Fruit fly (Drosophila melanogaster): ENCODE results near the gene CG2260.
A peak's percentile ranks its signal among the peaks of the same experiment; 100 is the strongest.

Gene CG2260

DNA sequence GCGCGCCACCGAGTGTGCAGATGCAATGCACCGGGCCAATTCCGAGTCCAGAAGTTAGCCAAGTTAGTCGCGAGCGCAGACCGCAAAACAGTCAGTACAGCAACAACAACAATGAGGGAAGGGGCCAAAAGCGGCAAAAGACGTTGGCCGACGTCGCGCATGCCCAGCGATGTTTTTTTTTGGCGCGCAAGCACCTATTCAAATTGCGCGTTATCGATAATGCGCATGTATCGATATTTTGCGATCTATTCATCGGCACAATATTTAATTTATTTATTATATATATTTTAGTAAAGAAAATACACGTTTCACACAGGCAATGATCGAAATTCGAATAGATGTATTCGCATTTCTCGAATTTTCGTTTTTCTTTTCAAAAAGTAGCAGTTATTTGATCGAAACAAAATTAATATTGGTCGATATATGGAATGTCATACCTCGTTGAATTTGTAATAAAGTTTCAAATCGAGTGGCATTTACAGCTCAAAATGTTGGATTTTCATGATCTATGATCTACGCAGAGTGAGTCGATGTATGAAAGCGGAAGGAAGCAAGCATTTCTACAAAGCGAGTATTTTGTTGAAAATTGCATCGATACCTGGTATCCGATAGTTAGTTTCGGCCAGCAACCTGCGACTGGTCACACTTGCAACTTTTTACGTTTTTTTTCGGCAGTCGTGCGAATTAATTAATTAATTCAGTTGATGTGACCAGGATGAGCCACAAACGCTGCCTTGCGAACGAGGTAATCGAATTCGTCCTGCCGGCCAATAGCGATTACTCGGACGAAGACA, 8.5 kb upstream of the CG2260 start, which contains the start of gene CG2116 (continued):
- peak; percentile 90 for TF ChIP-seq CG7745 (tag; optimal IDR thresholded peaks at IDR 0.05)

- TF ChIP-seq CG5180 (GFP tag; optimal IDR thresholded peaks at IDR 0.05) (peak; percentile 52), wek (GFP tag; optimal IDR thresholded peaks at IDR 0.05) (peak; percentile 38), ci (GFP tag; IDR thresholded peaks at IDR 0.05) (peak; percentile 42; the same call in 1 of the 3 replicates), Asciz (GFP tag; optimal IDR thresholded peaks at IDR 0.05) (peak; percentile 59), insv (GFP tag; optimal IDR thresholded peaks at IDR 0.05) (no peak), CG8359 (GFP tag; optimal IDR thresholded peaks at IDR 0.05; ENCODE audit: borderline replicate concordance) (no peak), ATbp (GFP tag; optimal IDR thresholded peaks at IDR 0.05) (peak; percentile 39), CG15696 (tag; optimal IDR thresholded peaks at IDR 0.05) (no peak), nom (GFP tag; optimal IDR thresholded peaks at IDR 0.05) (no peak), gcm2 (GFP tag; optimal IDR thresholded peaks at IDR 0.05) (no peak), Sox102F (GFP tag; optimal IDR thresholded peaks at IDR 0.05) (peak; percentile 20), Rfx (GFP tag; IDR thresholded peaks at IDR 0.05) (no peak), br (optimal IDR thresholded peaks at IDR 0.05) (no peak), btn (GFP tag; optimal IDR thresholded peaks at IDR 0.05) (no peak), Awh (GFP tag; IDR thresholded peaks at IDR 0.05) (peak; percentile 62; the same call in 1 of the 2 replicates), hb (GFP tag; IDR thresholded peaks at IDR 0.05; ENCODE audit: partially characterized antibody) (no peak), CG18599 (GFP tag; optimal IDR thresholded peaks at IDR 0.05) (no peak), Sox100B (GFP tag; optimal IDR thresholded peaks at IDR 0.05) (peak; percentile 25), pita (GFP tag; optimal IDR thresholded peaks at IDR 0.05) (no peak), CG17359 (tag; optimal IDR thresholded peaks at IDR 0.05) (peak; percentile 5), CG10462 (GFP tag; optimal IDR thresholded peaks at IDR 0.05) (no peak), CG18262 (tag; optimal IDR thresholded peaks at IDR 0.05) (no peak), salm (tag; optimal IDR thresholded peaks at IDR 0.05) (no peak), chm (GFP tag; IDR thresholded peaks at IDR 0.05) (no peak), Trl (optimal IDR thresholded peaks at IDR 0.05) (no peak), Trl (GFP tag; optimal IDR thresholded peaks at IDR 0.05) (no peak), CG2678 (tag; optimal IDR thresholded peaks at IDR 0.05) (peak; percentile 16), dmrt99B (tag; optimal IDR thresholded peaks at IDR 0.05) (peak; percentile 42), CHES-1-like (GFP tag; optimal IDR thresholded peaks at IDR 0.05) (no peak), Antp (GFP tag; optimal IDR thresholded peaks at IDR 0.05) (no peak), amos (GFP tag; IDR thresholded peaks at IDR 0.05; ENCODE audit: partially characterized antibody) (no peak), tna (GFP tag; IDR thresholded peaks at IDR 0.05; ENCODE audit: partially characterized antibody) (no peak), az2 (GFP tag; optimal IDR thresholded peaks at IDR 0.05) (no peak), Med (GFP tag) (peak; percentile 15)
These were observed 7.2 kb upstream of the CG2260 start for dm6 chrX:8128133-8128532.

dm6 chrX:8126149-8126548, 5.2 kb upstream of the CG2260 start:
- peak; percentile 39 for TF ChIP-seq CG10209 (GFP tag; optimal IDR thresholded peaks at IDR 0.05)
- peak; percentile 6 for TF ChIP-seq grn (GFP tag; optimal IDR thresholded peaks at IDR 0.05)
- peak; percentile 40 for TF ChIP-seq gcm (GFP tag; optimal IDR thresholded peaks at IDR 0.05)
- peak; percentile 46; the same call in 1 of the 2 replicates for TF ChIP-seq CG14441 (GFP tag; IDR thresholded peaks at IDR 0.05)
- no peak for TF ChIP-seq CrebB (tag; optimal IDR thresholded peaks at IDR 0.05)
- TF ChIP-seq jigr1 (GFP tag; IDR thresholded peaks at IDR 0.05) = peak; percentile 37; the same call in 1 of the 3 replicates
- TF ChIP-seq GATAe (GFP tag; conservative IDR thresholded peaks at IDR 0.05) = no peak
- no peak for TF ChIP-seq unc-4 (GFP tag; IDR thresholded peaks at IDR 0.05; ENCODE audit: partially characterized antibody)
- 0 out of 2 replicates have a peak, but pooled peaks have one; percentile 14 for TF ChIP-seq onecut (GFP tag; IDR thresholded peaks at IDR 0.05)
- TF ChIP-seq ara (GFP tag; IDR thresholded peaks at IDR 0.05) = peak; percentile 77
- TF ChIP-seq zfh2 (GFP tag; optimal IDR thresholded peaks at IDR 0.05) = no peak
- peak; percentile 78 for TF ChIP-seq phol (tag; optimal IDR thresholded peaks at IDR 0.05)
- peak; percentile 18 for TF ChIP-seq bcd (GFP tag; optimal IDR thresholded peaks at IDR 0.05)
- TF ChIP-seq CG8944 (GFP tag; optimal IDR thresholded peaks at IDR 0.05) = peak; percentile 53

Measured in whole organism, embryonic.